Fruit fly (Drosophila melanogaster) S2 (cell line): ENCODE measurements around the gene CG43439.
A peak's percentile ranks its signal among the peaks of the same experiment; 100 is the strongest.

Experiments used
- CG8478 ChIP-seq: fragments of >200 bp; optimal IDR thresholded peaks from 2 replicates; lab custom pipeline; 2018
- CTCF ChIP-seq, 2 experiments: fragments of >200 bp; optimal IDR thresholded peaks; 2 replicates each; lab custom pipeline; 2018

The CG43439 gene

DNA sequence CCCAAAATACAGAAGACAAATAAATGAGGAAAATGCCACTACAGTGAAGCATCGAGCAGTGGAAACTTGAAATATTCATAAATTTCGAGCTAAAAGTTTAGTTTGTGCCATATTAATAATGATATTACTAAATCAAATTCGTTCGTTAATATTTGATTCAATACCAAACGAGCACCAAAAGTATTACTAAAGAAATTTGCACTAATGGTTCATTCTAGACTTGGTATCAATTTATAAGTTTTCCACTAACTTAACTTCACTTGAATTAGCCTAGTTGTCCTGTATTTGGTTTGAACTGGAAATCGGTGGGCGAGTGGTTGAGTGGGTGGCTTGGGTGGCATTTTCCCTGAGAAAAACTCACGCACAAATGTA, 40.5 kb downstream of the CG43439 start:
- no peak for TF ChIP-seq CG8478

DNA sequence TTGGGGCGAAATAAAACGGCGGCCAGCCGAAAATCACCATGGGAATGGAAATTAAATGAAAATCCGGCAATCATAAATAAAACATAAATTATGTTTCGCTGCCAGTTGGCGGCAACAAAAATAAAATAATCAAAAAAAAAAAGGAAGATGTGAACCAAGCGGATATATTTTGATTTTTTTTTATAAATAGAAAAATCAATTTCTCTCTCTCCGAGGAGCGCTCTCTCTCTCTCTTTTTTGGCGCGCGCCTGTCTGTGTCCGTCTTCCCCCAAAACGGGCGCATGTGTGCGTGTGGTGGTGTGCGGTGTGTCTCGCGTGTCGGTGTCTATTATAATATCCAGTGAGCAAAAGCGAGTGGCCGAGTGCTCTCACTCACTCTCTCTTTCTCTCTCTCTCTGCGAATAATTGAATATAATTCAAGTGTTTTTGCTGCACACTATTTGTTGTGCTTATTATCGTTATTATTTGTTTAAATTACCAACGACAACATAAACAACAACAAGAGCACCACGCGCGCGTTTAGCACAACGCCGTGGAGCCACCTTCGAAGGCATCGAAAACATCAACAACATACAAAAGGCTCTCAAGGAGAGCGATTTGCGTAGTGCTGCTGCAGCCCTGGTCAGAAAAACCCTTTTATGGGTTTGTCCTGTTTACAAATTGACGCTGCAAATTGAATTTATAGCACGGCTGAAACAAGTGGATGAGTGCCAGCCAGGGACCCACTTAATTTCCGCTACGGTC, 41.0 kb downstream of the CG43439 start:
- TF ChIP-seq CG8478, result no peak
- TF ChIP-seq CTCF (optimal IDR thresholded peaks at IDR 0.05; lab: Kevin White, UChicago), result no peak

DNA sequence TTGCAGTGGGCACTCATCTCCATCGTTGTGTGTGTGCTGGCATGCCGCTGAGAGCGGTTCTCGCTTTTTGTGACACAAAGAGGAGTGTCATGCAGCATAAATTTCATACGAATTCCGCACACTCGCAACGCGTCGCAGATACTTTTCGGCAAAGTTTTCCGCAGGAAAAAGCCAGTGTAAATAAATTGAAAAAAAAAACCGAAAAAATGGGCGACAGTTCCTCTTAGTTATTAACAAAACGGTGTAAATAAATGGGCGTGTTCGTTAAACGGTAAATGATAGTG, 41.6 kb downstream of the CG43439 start, which contains the start of gene tow:
Gene tow, plus strand, starts transcription at position 26 of the 284 bp plus-strand sequence.
- TF ChIP-seq CTCF (optimal IDR thresholded peaks at IDR 0.05; lab: Kevin White, UChicago) (no peak), CG8478 (no peak)

DNA sequence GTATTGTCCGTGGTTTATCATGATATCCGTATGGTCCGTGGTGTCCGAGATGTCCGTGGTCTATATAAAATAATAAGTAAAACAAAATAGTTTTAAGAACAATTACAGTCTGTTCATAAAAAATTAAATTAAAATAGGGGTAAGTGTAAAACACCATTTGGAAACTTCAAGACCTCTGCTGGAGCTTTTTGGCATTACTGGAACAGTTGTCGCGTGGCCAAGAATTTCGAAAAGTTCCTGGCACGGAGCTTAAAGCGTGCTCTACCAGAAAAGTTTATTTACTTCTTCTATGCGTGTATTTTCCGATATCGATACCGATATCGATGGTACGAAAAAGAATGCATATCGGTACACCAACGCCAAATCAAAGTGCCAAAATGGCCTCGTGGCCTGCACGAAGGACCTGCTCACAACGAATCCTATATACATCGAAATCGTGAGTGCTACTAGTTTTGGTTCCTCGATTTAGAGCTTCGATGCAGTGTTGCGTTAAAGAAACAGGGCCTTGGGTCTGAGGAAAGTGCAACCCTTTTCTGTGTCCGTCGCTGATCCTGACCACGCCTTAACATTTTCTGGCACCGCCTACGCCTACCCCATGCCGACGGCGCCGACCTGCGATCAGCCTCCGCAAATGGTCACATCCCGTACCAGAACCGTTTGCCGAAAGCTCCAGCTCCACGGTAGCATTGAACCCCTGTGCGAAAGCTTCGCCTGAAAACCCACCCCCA, 42.1 kb downstream of the CG43439 start:
- TF ChIP-seq CG8478 (no peak), CTCF (optimal IDR thresholded peaks at IDR 0.05; lab: Kevin White, UChicago) (peak in 1 of 2 experiments; percentile 31)

DNA sequence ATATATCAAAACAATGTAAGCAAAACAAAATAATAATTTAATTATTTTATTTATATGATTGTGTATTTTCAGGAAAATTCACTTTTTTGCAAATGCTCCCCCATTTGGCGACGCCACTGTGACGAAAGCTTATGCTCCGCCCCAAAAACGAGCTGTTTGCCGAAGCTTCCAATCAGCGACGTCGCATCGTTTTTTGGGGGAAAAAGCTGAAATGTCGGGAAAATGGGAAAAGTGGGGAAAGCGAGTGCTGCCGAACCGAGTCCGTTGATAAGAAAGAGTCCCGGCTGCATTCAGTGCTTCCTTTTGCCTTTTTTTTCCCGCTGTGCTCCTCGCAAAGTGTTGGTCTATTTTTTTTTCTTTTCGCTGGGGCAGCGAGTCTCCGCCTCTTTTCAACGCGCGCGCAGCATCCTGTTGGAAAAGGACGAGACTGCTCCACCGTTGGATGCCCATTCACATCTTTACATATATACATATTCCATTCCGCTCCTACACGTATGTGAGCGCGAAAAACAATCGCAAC, 49.5 kb downstream of the CG43439 start:
- TF ChIP-seq CTCF (optimal IDR thresholded peaks at IDR 0.05; lab: Kevin White, UChicago), result no peak
- TF ChIP-seq CG8478, result no peak
